Fruit fly (Drosophila melanogaster) whole organism, embryonic: Measurements from ENCODE around the gene CG32985.
A peak's percentile ranks its signal among the peaks of the same experiment; 100 is the strongest.

Experiments used
- Blimp-1 ChIP-seq: fragments of 200-800 bp; sonication (Bioruptor generic); optimal IDR thresholded peaks from 3 replicates; lab custom pipeline; 2018; ENCODE audit warnings: missing biosample characterization, missing genetic modification characterization, mild to moderate bottlenecking, moderate library complexity, missing genetic modification reagents
- CG13775 ChIP-seq: fragments of 200-800 bp; sonication (Bioruptor generic); optimal IDR thresholded peaks from 3 replicates; lab custom pipeline; 2017; ENCODE audit warnings: missing biosample characterization, mild to moderate bottlenecking, missing genetic modification characterization
- CG14860 ChIP-seq: fragments of 200-800 bp; sonication (Bioruptor generic); IDR thresholded peaks from 3 replicates; pipeline ENCODE4 v1.3.6; 2022; ENCODE audit warnings: missing biosample characterization, missing genetic modification characterization; ENCODE audit not compliant: partially characterized antibody
- CG15011 ChIP-seq: fragments of 200-800 bp; sonication (Bioruptor generic); optimal IDR thresholded peaks from 3 replicates; lab custom pipeline; 2018; ENCODE audit warnings: missing biosample characterization, mild to moderate bottlenecking, missing genetic modification characterization
- CG17359 ChIP-seq: fragments of 200-800 bp; sonication (Bioruptor generic); optimal IDR thresholded peaks from 3 replicates; lab custom pipeline; 2018; ENCODE audit warnings: missing biosample characterization, mild to moderate bottlenecking, missing genetic modification characterization, moderate library complexity
- CG17568 ChIP-seq: fragments of 200-800 bp; sonication (Bioruptor generic); optimal IDR thresholded peaks from 2 replicates; lab custom pipeline; 2018; ENCODE audit warnings: missing biosample characterization, mild to moderate bottlenecking, missing genetic modification characterization, moderate library complexity
- CG2889 ChIP-seq: fragments of 200-800 bp; sonication (Bioruptor generic); IDR thresholded peaks from 3 replicates; pipeline ENCODE4 v1.3.6; 2022; ENCODE audit warnings: missing biosample characterization, missing genetic modification characterization
- CG3847 ChIP-seq: fragments of 200-800 bp; sonication (Bioruptor generic); IDR thresholded peaks from 2 replicates; pipeline ENCODE4 v1.3.6; 2022; ENCODE audit warnings: missing biosample characterization, missing genetic modification characterization
- CG3995 ChIP-seq: fragments of 200-800 bp; sonication (Bioruptor generic); optimal IDR thresholded peaks from 3 replicates; lab custom pipeline; 2016; ENCODE audit warnings: missing biosample characterization, missing genetic modification characterization
- CG4282 ChIP-seq: fragments of 200-800 bp; sonication (Bioruptor generic); optimal IDR thresholded peaks from 2 replicates; lab custom pipeline; 2016; ENCODE audit warnings: missing biosample characterization, missing genetic modification characterization
- CG4328 ChIP-seq: fragments of 200-800 bp; sonication (Bioruptor generic); optimal IDR thresholded peaks from 3 replicates; lab custom pipeline; 2017; ENCODE audit warnings: missing biosample characterization, missing genetic modification reagents, missing genetic modification characterization
- CG6683 ChIP-seq: fragments of 200-800 bp; sonication (Bioruptor generic); optimal IDR thresholded peaks from 2 replicates; lab custom pipeline; 2017; ENCODE audit warnings: missing biosample characterization, mild to moderate bottlenecking, missing genetic modification characterization, missing genetic modification reagents
- CG7928 ChIP-seq: fragments of 200-800 bp; sonication (Bioruptor generic); optimal IDR thresholded peaks from 2 replicates; lab custom pipeline; 2017; ENCODE audit warnings: missing biosample characterization, mild to moderate bottlenecking, missing genetic modification characterization
- CG8478 ChIP-seq: fragments of >200 bp; optimal IDR thresholded peaks from 2 replicates; lab custom pipeline; 2018
- CG8765 ChIP-seq: fragments of 200-800 bp; sonication (Bioruptor generic); IDR thresholded peaks from 2 replicates; pipeline ENCODE4 v1.3.6; 2022; ENCODE audit warnings: missing biosample characterization, missing genetic modification characterization
- ERR ChIP-seq: fragments of 200-800 bp; sonication (Bioruptor generic); optimal IDR thresholded peaks from 2 replicates; lab custom pipeline; 2016; ENCODE audit warnings: missing biosample characterization, missing genetic modification characterization
- GATAe ChIP-seq: fragments of 200-800 bp; sonication (Bioruptor generic); conservative IDR thresholded peaks from 2 replicates; pipeline ENCODE4 v1.3.6; 2022; ENCODE audit warnings: missing biosample characterization, missing genetic modification characterization
- Hsf ChIP-seq: fragments of 200-800 bp; sonication (Bioruptor generic); optimal IDR thresholded peaks from 3 replicates; lab custom pipeline; 2016; ENCODE audit warnings: missing biosample characterization, missing genetic modification characterization
- NC2β ChIP-seq: fragments of 200-800 bp; sonication (Bioruptor generic); optimal IDR thresholded peaks from 2 replicates; lab custom pipeline; 2016; ENCODE audit warnings: missing biosample characterization, missing genetic modification characterization
- Oaz ChIP-seq: fragments of 200-800 bp; sonication (Bioruptor generic); IDR thresholded peaks from 2 replicates; pipeline ENCODE4 v1.3.6; 2022; ENCODE audit warnings: missing biosample characterization, missing genetic modification characterization
- Scr ChIP-seq: fragments of 200-800 bp; sonication (Bioruptor generic); IDR thresholded peaks from 2 replicates; pipeline ENCODE4 v1.3.6; 2022; ENCODE audit warnings: missing biosample characterization, missing genetic modification characterization; ENCODE audit not compliant: partially characterized antibody
- Side ChIP-seq: fragments of 200-800 bp; sonication (Bioruptor generic); optimal IDR thresholded peaks from 2 replicates; lab custom pipeline; 2016; ENCODE audit warnings: missing biosample characterization, missing genetic modification characterization
- Tbp ChIP-seq: fragments of >200 bp; optimal IDR thresholded peaks from 2 replicates; lab custom pipeline; 2018; ENCODE audit warnings: missing biosample characterization, missing genetic modification characterization
- Trl ChIP-seq, 3 experiments: fragments of >200 bp in 2 of 3; fragments of 200-800 bp in 1 of 3; sonication (Bioruptor generic) in 1 of 3; optimal IDR thresholded peaks; 2 replicates in 1 of 3; 3 replicates in 2 of 3; lab custom pipeline; 2016 to 2017; ENCODE audit warnings: missing biosample characterization in 1 of 3, missing genetic modification characterization in 1 of 3
- Xbp1 ChIP-seq: fragments of 200-800 bp; sonication (Bioruptor generic); optimal IDR thresholded peaks from 3 replicates; lab custom pipeline; 2016; ENCODE audit warnings: missing biosample characterization, mild to moderate bottlenecking, missing genetic modification characterization
- amos ChIP-seq: fragments of 200-800 bp; sonication (Bioruptor generic); IDR thresholded peaks from 2 replicates; pipeline ENCODE4 v1.3.6; 2022; ENCODE audit warnings: missing biosample characterization, missing genetic modification characterization; ENCODE audit not compliant: partially characterized antibody
- bab2 ChIP-seq: fragments of 200-800 bp; sonication (Bioruptor generic); optimal IDR thresholded peaks from 2 replicates; lab custom pipeline; 2016; ENCODE audit warnings: missing biosample characterization, missing genetic modification characterization
- bigmax ChIP-seq: fragments of 200-800 bp; sonication (Bioruptor generic); optimal IDR thresholded peaks from 2 replicates; lab custom pipeline; 2018; ENCODE audit warnings: missing biosample characterization, mild to moderate bottlenecking, missing genetic modification characterization
- bowl ChIP-seq: fragments of 200-800 bp; sonication (Bioruptor generic); IDR thresholded peaks from 2 replicates; pipeline ENCODE4 v1.3.6; 2022; ENCODE audit warnings: missing biosample characterization, missing genetic modification characterization
- bsh ChIP-seq, 2 experiments: fragments of 200-800 bp; sonication (Bioruptor generic); optimal IDR thresholded peaks; 2 replicates each; lab custom pipeline; 2017 to 2018; ENCODE audit warnings: mild to moderate bottlenecking in 2 of 2, missing biosample characterization in 2 of 2, missing genetic modification characterization in 2 of 2, moderate library complexity in 1 of 2
- caup ChIP-seq: fragments of 200-800 bp; sonication (Bioruptor generic); optimal IDR thresholded peaks from 3 replicates; lab custom pipeline; 2017; ENCODE audit warnings: missing biosample characterization, mild to moderate bottlenecking, missing genetic modification characterization, moderate library complexity; ENCODE audit not compliant: severe bottlenecking
- emc ChIP-seq: fragments of 200-800 bp; sonication (Bioruptor generic); optimal IDR thresholded peaks from 2 replicates; lab custom pipeline; 2016; ENCODE audit warnings: missing biosample characterization, missing genetic modification characterization
- esg ChIP-seq: fragments of 200-800 bp; sonication (Bioruptor generic); conservative IDR thresholded peaks from 2 replicates; pipeline ENCODE4 v1.3.6; 2022; ENCODE audit warnings: missing biosample characterization, missing genetic modification characterization
- hb ChIP-seq: fragments of 200-800 bp; sonication (Bioruptor generic); IDR thresholded peaks from 3 replicates; pipeline ENCODE4 v1.3.6; 2022; ENCODE audit warnings: missing biosample characterization, missing genetic modification characterization; ENCODE audit not compliant: partially characterized antibody
- lilli ChIP-seq: fragments of 200-800 bp; sonication (Bioruptor generic); optimal IDR thresholded peaks from 3 replicates; lab custom pipeline; 2016; ENCODE audit warnings: missing biosample characterization, missing genetic modification characterization
- luna ChIP-seq: fragments of 200-800 bp; sonication (Bioruptor generic); optimal IDR thresholded peaks from 2 replicates; lab custom pipeline; 2016; ENCODE audit warnings: missing biosample characterization, missing genetic modification characterization
- mirr ChIP-seq: fragments of 200-800 bp; sonication (Bioruptor generic); optimal IDR thresholded peaks from 3 replicates; lab custom pipeline; 2018; ENCODE audit warnings: missing biosample characterization, mild to moderate bottlenecking, missing genetic modification characterization
- mld ChIP-seq: fragments of 200-800 bp; sonication (Bioruptor generic); IDR thresholded peaks from 3 replicates; pipeline ENCODE4 v1.3.6; 2022; ENCODE audit warnings: missing biosample characterization, missing genetic modification characterization; ENCODE audit not compliant: partially characterized antibody
- pita ChIP-seq: fragments of 200-800 bp; sonication (Bioruptor generic); optimal IDR thresholded peaks from 2 replicates; lab custom pipeline; 2017; ENCODE audit warnings: missing biosample characterization, mild to moderate bottlenecking, missing genetic modification characterization
- pnt ChIP-seq: fragments of 200-800 bp; sonication (Bioruptor generic); optimal IDR thresholded peaks from 3 replicates; lab custom pipeline; 2016; ENCODE audit warnings: missing biosample characterization, missing genetic modification characterization
- prd ChIP-seq, 3 experiments: fragments of >200 bp in 2 of 3; fragments of 200-800 bp in 1 of 3; sonication (Bioruptor generic) in 1 of 3; optimal IDR thresholded peaks in 2 of 3; IDR thresholded peaks in 1 of 3; 2 replicates in 2 of 3; 3 replicates in 1 of 3; pipeline versions ENCODE4 v1.3.6 to Lab custom; 2017 to 2022; ENCODE audit warnings: missing biosample characterization in 1 of 3, missing genetic modification characterization in 1 of 3
- pros ChIP-seq: fragments of 200-800 bp; sonication (Bioruptor generic); optimal IDR thresholded peaks from 3 replicates; lab custom pipeline; 2019; ENCODE audit warnings: missing biosample characterization, mild to moderate bottlenecking, missing genetic modification characterization, moderate library complexity
- row ChIP-seq: fragments of 200-800 bp; sonication (Bioruptor generic); IDR thresholded peaks from 3 replicates; pipeline ENCODE4 v1.3.6; 2022; ENCODE audit warnings: missing biosample characterization, missing genetic modification characterization
- scrt ChIP-seq: fragments of 200-800 bp; sonication (Bioruptor generic); optimal IDR thresholded peaks from 2 replicates; lab custom pipeline; 2018; ENCODE audit warnings: missing biosample characterization, mild to moderate bottlenecking, missing genetic modification characterization, moderate library complexity
- sob ChIP-seq: fragments of 200-800 bp; sonication (Bioruptor generic); IDR thresholded peaks from 2 replicates; pipeline ENCODE4 v1.3.6; 2022; ENCODE audit warnings: missing biosample characterization, missing genetic modification characterization
- ssp ChIP-seq: fragments of 200-800 bp; sonication (Bioruptor generic); IDR thresholded peaks from 2 replicates; pipeline ENCODE4 v1.3.6; 2022; ENCODE audit warnings: missing biosample characterization, missing genetic modification characterization
- tin ChIP-seq: fragments of 200-800 bp; sonication (Bioruptor generic); optimal IDR thresholded peaks from 3 replicates; lab custom pipeline; 2016; ENCODE audit warnings: missing biosample characterization, missing genetic modification characterization
- wor ChIP-seq: fragments of 200-800 bp; sonication (Bioruptor generic); IDR thresholded peaks from 2 replicates; pipeline ENCODE4 v1.3.6; 2022; ENCODE audit warnings: missing biosample characterization, missing genetic modification characterization
- zf30C ChIP-seq: fragments of 200-800 bp; sonication (Bioruptor generic); optimal IDR thresholded peaks from 3 replicates; lab custom pipeline; 2018; ENCODE audit warnings: missing biosample characterization, mild to moderate bottlenecking, missing genetic modification characterization

Gene CG32985

DNA sequence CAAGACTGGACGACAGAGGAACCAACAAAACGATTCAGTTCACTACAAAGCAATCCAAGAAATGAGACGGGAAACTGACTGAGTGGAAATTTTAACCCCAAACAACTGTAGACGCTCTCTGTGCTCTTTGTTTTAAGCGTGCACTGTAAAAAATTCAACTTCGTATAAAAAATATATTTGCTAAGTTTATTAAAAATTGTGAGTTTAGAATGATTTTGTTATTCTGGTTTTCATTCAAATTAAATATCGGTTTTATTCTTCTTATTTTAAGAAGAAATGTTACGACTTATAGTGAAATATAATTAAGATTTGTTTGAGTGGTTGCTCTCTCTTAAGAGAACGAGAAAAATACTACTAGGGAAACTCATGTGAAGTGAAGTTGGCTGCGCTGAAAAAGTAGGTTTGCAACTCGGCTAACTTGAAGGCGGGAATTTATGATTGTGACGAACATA lies 4.3 kb upstream of the CG32985 start:
- TF ChIP-seq CG8478 (lab: Kevin White, UChicago) (no peak), GATAe (GFP tag; lab: Robert Waterston, UW) (peak; percentile 90), CG4328 (peak; percentile 66), CG13775 (GFP tag; lab: Kevin White, UChicago) (peak; percentile 93), Side (GFP tag; lab: Kevin White, UChicago) (peak; percentile 96), Xbp1 (GFP tag; lab: Kevin White, UChicago) (peak; percentile 99), tin (peak; percentile 93), pita (GFP tag; lab: Kevin White, UChicago) (peak; percentile 66), bigmax (GFP tag; lab: Kevin White, UChicago) (peak; percentile 42), lilli (GFP tag; lab: Kevin White, UChicago) (peak; percentile 95), Hsf (GFP tag; lab: Kevin White, UChicago) (peak; percentile 95), row (GFP tag; lab: Robert Waterston, UW) (peak; percentile 99), CG17359 (tag; lab: Kevin White, UChicago) (peak; percentile 93), CG3847 (peak; percentile 96), mld (GFP tag; lab: Robert Waterston, UW) (no peak), CG6683 (GFP tag; lab: Kevin White, UChicago) (peak; percentile 80), pnt (GFP tag; lab: Kevin White, UChicago) (peak; percentile 96), sob (peak; percentile 98), Blimp-1 (GFP tag; lab: Kevin White, UChicago) (peak; percentile 93), Trl (optimal IDR thresholded peaks at IDR 0.05; lab: Kevin White, UChicago) (peak; percentile 84 to 97), Trl (GFP tag; optimal IDR thresholded peaks at IDR 0.05; lab: Kevin White, UChicago) (peak; percentile 97), hb (no peak), CG2889 (GFP tag; lab: Robert Waterston, UW) (peak; percentile 96), bsh (GFP tag; optimal IDR thresholded peaks at IDR 0.05; lab: Kevin White, UChicago) (peak; percentile 69 to 98), wor (GFP tag; lab: Robert Waterston, UW) (peak; percentile 95), emc (GFP tag; lab: Kevin White, UChicago) (peak; percentile 74), luna (peak; percentile 82), scrt (peak; percentile 83), bab2 (GFP tag; lab: Kevin White, UChicago) (peak; percentile 91), CG8765 (peak; percentile 94), caup (GFP tag; lab: Kevin White, UChicago) (peak; percentile 88), CG14860 (GFP tag; lab: Robert Waterston, UW) (no peak), Oaz (GFP tag; lab: Robert Waterston, UW) (peak; percentile 93), ssp (GFP tag; lab: Robert Waterston, UW) (peak; percentile 92), bowl (GFP tag; lab: Robert Waterston, UW) (peak; percentile 97), NC2β (GFP tag; lab: Kevin White, UChicago) (peak; percentile 90), Tbp (GFP tag; lab: Kevin White, UChicago) (no peak), ERR (GFP tag; lab: Kevin White, UChicago) (peak; percentile 79), CG7928 (peak; percentile 41), pros (peak; percentile 90), Scr (GFP tag; lab: Robert Waterston, UW) (no peak), CG4282 (peak; percentile 78), CG15011 (GFP tag; lab: Kevin White, UChicago) (peak; percentile 83), prd (optimal IDR thresholded peaks at IDR 0.05; lab: Kevin White, UChicago) (no peak), prd (GFP tag; IDR thresholded peaks at IDR 0.05; lab: Robert Waterston, UW) (peak; percentile 99), mirr (GFP tag; lab: Kevin White, UChicago) (peak; percentile 69), CG3995 (GFP tag; lab: Kevin White, UChicago) (peak; percentile 41), amos (peak; percentile 32; the same call in 1 of the 2 replicates), CG17568 (peak; percentile 88), zf30C (GFP tag; lab: Kevin White, UChicago) (peak; percentile 97), esg (GFP tag; lab: Robert Waterston, UW) (peak; percentile 97)
